Worm (Caenorhabditis elegans): ENCODE results near the gene rcq-5.

- TF ChIP-seq W03F9.2 (tag; optimal IDR thresholded peaks at IDR 0.05) = no peak
- peak; percentile 57 for TF ChIP-seq him-1 (tag; optimal IDR thresholded peaks at IDR 0.05)
Observed at ce11 chrIII:4063724-4064123, 5.9 kb upstream of the rcq-5 start.
